Worm (Caenorhabditis elegans): Measurements from ENCODE around the gene ccch-1.

DNA sequence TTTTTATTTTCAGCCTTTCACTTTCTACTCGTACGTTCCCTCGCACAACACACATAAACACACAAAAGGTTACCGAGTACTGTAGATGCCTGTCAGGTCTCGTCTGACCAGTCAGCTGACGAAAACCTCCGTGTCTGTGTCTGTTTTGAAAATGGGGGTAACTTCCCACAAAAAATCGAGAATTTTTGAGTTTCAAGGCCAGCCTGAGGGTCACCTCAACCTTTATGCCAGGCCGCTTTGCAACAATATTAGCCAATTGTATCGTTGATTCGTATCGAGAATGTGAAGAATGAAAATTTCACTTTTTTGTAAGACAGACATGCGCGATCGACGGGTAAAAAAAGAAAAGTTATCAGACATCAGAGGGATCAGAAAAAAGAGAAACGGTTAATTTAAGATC, 3.5 kb downstream of the ccch-1 start:
- TF ChIP-seq med-1 (GFP tag; optimal IDR thresholded peaks at IDR 0.05; ENCODE audit: insufficient read depth) (no peak), ztf-29 (GFP tag; IDR thresholded peaks at IDR 0.05) (no peak), flt-1 (GFP tag; IDR thresholded peaks at IDR 0.05) (no peak), cog-1 (tag; optimal IDR thresholded peaks at IDR 0.05) (no peak), ref-1 (GFP tag; conservative IDR thresholded peaks at IDR 0.05) (no peak), tab-1 (GFP tag; IDR thresholded peaks at IDR 0.05) (no peak), klf-2 (GFP tag; conservative IDR thresholded peaks at IDR 0.05) (no peak), ztf-23 (GFP tag; IDR thresholded peaks at IDR 0.05) (no peak), T22C8.4 (GFP tag; IDR thresholded peaks at IDR 0.05) (no peak)

All from whole organism, midembryonic.